Fruit fly (Drosophila melanogaster): ENCODE data around the gene shep.
A peak's percentile ranks its signal among the peaks of the same experiment; 100 is the strongest.

Gene shep

dm6 chr3L:5247923-5248821 lies 29.6 kb downstream of the shep start (continued):
- TF ChIP-seq Sry-β (GFP tag; optimal IDR thresholded peaks at IDR 0.05) (no peak), CG10462 (GFP tag; optimal IDR thresholded peaks at IDR 0.05) (peak; percentile 27), hkb (optimal IDR thresholded peaks at IDR 0.05) (no peak), hkb (GFP tag; IDR thresholded peaks at IDR 0.05) (peak; percentile 71), zfh2 (GFP tag; optimal IDR thresholded peaks at IDR 0.05) (peak; percentile 45), CG18011 (GFP tag; optimal IDR thresholded peaks at IDR 0.05) (peak; percentile 23), sens (GFP tag) (peak; percentile 89), Dref (GFP tag; IDR thresholded peaks at IDR 0.05) (no peak), CG31441 (GFP tag; IDR thresholded peaks at IDR 0.05) (peak; percentile 46; the same call in 1 of the 2 replicates), CG10431 (GFP tag; optimal IDR thresholded peaks at IDR 0.05) (no peak), CG13775 (GFP tag; optimal IDR thresholded peaks at IDR 0.05) (peak; percentile 35), CG10274 (GFP tag; optimal IDR thresholded peaks at IDR 0.05) (peak; percentile 30), peb (GFP tag; IDR thresholded peaks at IDR 0.05) (peak; percentile 59; the same call in 1 of the 2 replicates), pita (GFP tag; optimal IDR thresholded peaks at IDR 0.05) (no peak), shn (GFP tag; optimal IDR thresholded peaks at IDR 0.05) (peak; percentile 68), Blimp-1 (GFP tag; optimal IDR thresholded peaks at IDR 0.05) (peak; percentile 5), bcd (GFP tag; optimal IDR thresholded peaks at IDR 0.05) (peak; percentile 55), bab2 (GFP tag; optimal IDR thresholded peaks at IDR 0.05) (peak; percentile 54), CG3281 (GFP tag; optimal IDR thresholded peaks at IDR 0.05) (peak; percentile 50), tx (GFP tag; optimal IDR thresholded peaks at IDR 0.05) (peak; percentile 44), CG18476 (GFP tag; optimal IDR thresholded peaks at IDR 0.05) (peak; percentile 36), tin (GFP tag; optimal IDR thresholded peaks at IDR 0.05) (peak; percentile 40), slbo (GFP tag; IDR thresholded peaks at IDR 0.05) (peak; percentile 59), nau (GFP tag; optimal IDR thresholded peaks at IDR 0.05) (peak; percentile 49), B-H2 (GFP tag; optimal IDR thresholded peaks at IDR 0.05) (no peak), Atf-2 (GFP tag; optimal IDR thresholded peaks at IDR 0.05) (peak; percentile 26), CG11456 (GFP tag; IDR thresholded peaks at IDR 0.05) (peak; percentile 65; the same call in 1 of the 3 replicates), Xrp1 (GFP tag; IDR thresholded peaks at IDR 0.05) (peak; percentile 71), Poxn (GFP tag; IDR thresholded peaks at IDR 0.05) (peak; percentile 4; the same call in 1 of the 2 replicates), CG11695 (GFP tag; IDR thresholded peaks at IDR 0.05) (peak; percentile 75; the same call in 2 of the 3 replicates), CG4282 (GFP tag; optimal IDR thresholded peaks at IDR 0.05) (no peak), CG14014 (GFP tag; IDR thresholded peaks at IDR 0.05) (peak; percentile 53), ind (GFP tag; optimal IDR thresholded peaks at IDR 0.05) (peak; percentile 69), CG3726 (GFP tag; IDR thresholded peaks at IDR 0.05) (peak; percentile 72; the same call in 2 of the 3 replicates), gem (tag; optimal IDR thresholded peaks at IDR 0.05) (peak; percentile 76), CG12659 (GFP tag; optimal IDR thresholded peaks at IDR 0.05) (peak; percentile 43), CG10979 (tag; optimal IDR thresholded peaks at IDR 0.05) (peak; percentile 47), fd3F (GFP tag; optimal IDR thresholded peaks at IDR 0.05) (peak; percentile 55), CG32767 (GFP tag; IDR thresholded peaks at IDR 0.05) (peak; percentile 29), ATbp (GFP tag; optimal IDR thresholded peaks at IDR 0.05) (peak; percentile 54), cad (GFP tag; optimal IDR thresholded peaks at IDR 0.05) (no peak), aop (GFP tag; IDR thresholded peaks at IDR 0.05) (no peak), ro (GFP tag; IDR thresholded peaks at IDR 0.05) (peak; percentile 35; the same call in 1 of the 2 replicates), ci (GFP tag; IDR thresholded peaks at IDR 0.05) (peak; percentile 63; the same call in 2 of the 3 replicates), inv (GFP tag; IDR thresholded peaks at IDR 0.05; ENCODE audit: partially characterized antibody) (no peak), Hr3 (GFP tag; optimal IDR thresholded peaks at IDR 0.05) (peak; percentile 11), Trl (optimal IDR thresholded peaks at IDR 0.05) (no peak), Trl (GFP tag; optimal IDR thresholded peaks at IDR 0.05) (peak; percentile 54), CG17829 (tag; optimal IDR thresholded peaks at IDR 0.05) (peak; percentile 42), CG6654 (GFP tag; optimal IDR thresholded peaks at IDR 0.05) (peak; percentile 37)

All from whole organism, embryonic.